Worm (Caenorhabditis elegans): Measurements from ENCODE around the gene lgc-9.

The lgc-9 gene

DNA sequence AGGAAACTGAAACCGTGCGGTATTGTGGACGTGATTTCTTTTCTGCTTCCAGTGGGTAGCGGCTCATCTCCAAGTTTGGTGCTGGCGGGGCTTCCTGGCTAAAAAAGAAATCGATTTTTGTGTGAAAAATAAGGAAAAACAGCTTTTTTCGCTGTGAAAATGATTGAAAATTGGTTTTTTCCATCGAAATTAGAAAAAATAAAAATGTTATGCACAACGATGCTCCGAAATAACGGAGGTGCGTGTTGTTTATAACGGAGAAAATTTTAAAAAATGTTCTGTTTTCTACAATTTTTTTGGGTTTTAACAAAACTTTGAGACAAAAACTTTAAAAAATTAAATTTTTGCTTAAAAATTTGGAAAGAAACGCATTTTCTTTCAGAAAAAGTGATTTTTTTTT is 32.3 kb upstream of the lgc-9 start:
- TF ChIP-seq mep-1 (tag; optimal IDR thresholded peaks at IDR 0.05) (no peak), nhr-28 (tag; optimal IDR thresholded peaks at IDR 0.05) (no peak), ceh-43 (GFP tag; optimal IDR thresholded peaks at IDR 0.05) (no peak), ceh-83 (GFP tag; optimal IDR thresholded peaks at IDR 0.05) (no peak), ces-1 (GFP tag; optimal IDR thresholded peaks at IDR 0.05) (no peak), elt-3 (tag; optimal IDR thresholded peaks at IDR 0.05) (no peak), sem-2 (GFP tag; optimal IDR thresholded peaks at IDR 0.05) (no peak), blmp-1 (tag; optimal IDR thresholded peaks at IDR 0.05) (no peak), nhr-2 (tag; optimal IDR thresholded peaks at IDR 0.05) (no peak), hlh-1 (tag; optimal IDR thresholded peaks at IDR 0.05) (no peak), lin-32 (GFP tag; optimal IDR thresholded peaks at IDR 0.05) (no peak), nhr-237 (tag; optimal IDR thresholded peaks at IDR 0.05) (no peak), pha-4 (tag; optimal IDR thresholded peaks at IDR 0.05) (no peak)

DNA sequence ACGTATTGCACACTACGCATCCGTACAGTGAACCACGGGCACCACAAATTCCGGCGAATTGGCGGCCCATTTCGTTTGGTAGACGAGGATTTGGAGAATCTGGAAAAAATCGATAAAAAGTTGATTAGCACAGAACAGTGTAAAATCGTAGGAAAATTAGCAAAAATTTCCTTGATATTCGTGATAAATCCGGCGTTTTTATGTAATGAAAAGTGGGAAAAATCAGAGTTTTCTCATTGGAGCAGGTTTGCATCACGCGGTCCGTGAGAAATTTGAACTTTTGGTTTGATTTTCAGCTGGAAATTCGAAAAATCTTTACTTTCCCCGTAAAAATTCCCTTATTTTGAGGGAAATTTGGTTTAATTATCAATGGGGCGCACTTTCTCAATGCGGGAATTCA is 31.4 kb upstream of the lgc-9 start, which contains the start of gene B0546.4:
Gene B0546.4 (minus strand): TSS at position 101 of the 400 bp plus-strand sequence.
- TF ChIP-seq elt-3 (tag; optimal IDR thresholded peaks at IDR 0.05): no peak
- no peak for TF ChIP-seq ceh-83 (GFP tag; optimal IDR thresholded peaks at IDR 0.05)
- no peak for TF ChIP-seq zip-8 (tag; optimal IDR thresholded peaks at IDR 0.05)
- TF ChIP-seq pha-4 (tag; optimal IDR thresholded peaks at IDR 0.05): no peak
- no peak for TF ChIP-seq lin-13 (tag; optimal IDR thresholded peaks at IDR 0.05)
- TF ChIP-seq M03D4.4 (tag; optimal IDR thresholded peaks at IDR 0.05): no peak
- TF ChIP-seq ztf-11 (tag; optimal IDR thresholded peaks at IDR 0.05): no peak
- TF ChIP-seq ceh-39 (tag; optimal IDR thresholded peaks at IDR 0.05): no peak
- TF ChIP-seq nhr-76 (tag; optimal IDR thresholded peaks at IDR 0.05): no peak
- no peak for TF ChIP-seq mls-2 (tag; optimal IDR thresholded peaks at IDR 0.05)
- no peak for TF ChIP-seq lin-32 (GFP tag; optimal IDR thresholded peaks at IDR 0.05)
- TF ChIP-seq lsy-2 (tag; optimal IDR thresholded peaks at IDR 0.05): no peak
- no peak for TF ChIP-seq ceh-43 (GFP tag; optimal IDR thresholded peaks at IDR 0.05)
- TF ChIP-seq snpc-4 (tag; optimal IDR thresholded peaks at IDR 0.05): no peak
- no peak for TF ChIP-seq mab-5 (tag; optimal IDR thresholded peaks at IDR 0.05)
- TF ChIP-seq drap-1 (GFP tag; optimal IDR thresholded peaks at IDR 0.05): no peak
- TF ChIP-seq flh-1 (GFP tag; optimal IDR thresholded peaks at IDR 0.05): no peak
- TF ChIP-seq unc-62 (GFP tag; optimal IDR thresholded peaks at IDR 0.05): no peak
- TF ChIP-seq nhr-2 (tag; optimal IDR thresholded peaks at IDR 0.05): no peak

DNA sequence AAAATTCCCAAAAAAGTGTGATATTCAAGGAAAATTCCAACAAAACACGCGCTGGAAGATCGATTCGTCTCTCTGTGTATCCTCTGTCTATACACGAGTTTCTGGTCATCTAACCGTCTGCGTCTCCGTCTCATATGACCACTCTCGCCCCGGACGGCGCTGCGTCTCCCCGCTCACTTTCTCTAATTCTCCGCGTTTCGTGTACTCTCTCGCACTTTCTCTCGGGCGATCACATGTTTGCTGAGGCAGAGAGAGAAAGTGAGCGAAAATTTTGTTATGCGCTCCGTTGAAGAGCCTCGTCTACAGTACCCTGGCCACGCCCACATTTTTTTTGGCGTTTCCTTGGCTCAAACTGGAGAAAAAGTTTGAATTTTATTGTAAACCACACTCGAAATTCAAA is 30.9 kb upstream of the lgc-9 start:
- TF ChIP-seq ztf-11 (tag; optimal IDR thresholded peaks at IDR 0.05) (no peak), nhr-2 (tag; optimal IDR thresholded peaks at IDR 0.05) (no peak), cnd-1 (tag; optimal IDR thresholded peaks at IDR 0.05) (no peak), ham-2 (GFP tag; optimal IDR thresholded peaks at IDR 0.05) (peak; percentile 68), sem-2 (GFP tag; optimal IDR thresholded peaks at IDR 0.05) (no peak), blmp-1 (tag; optimal IDR thresholded peaks at IDR 0.05) (peak; percentile 95), ceh-83 (GFP tag; optimal IDR thresholded peaks at IDR 0.05) (no peak), flh-1 (GFP tag; optimal IDR thresholded peaks at IDR 0.05) (no peak), tbx-8 (GFP tag; optimal IDR thresholded peaks at IDR 0.05) (no peak), mep-1 (tag; optimal IDR thresholded peaks at IDR 0.05) (peak; percentile 51), hlh-1 (tag; optimal IDR thresholded peaks at IDR 0.05) (peak; percentile 70), lsy-2 (tag; optimal IDR thresholded peaks at IDR 0.05) (peak; percentile 82), snpc-4 (tag; optimal IDR thresholded peaks at IDR 0.05) (no peak), pha-4 (tag; optimal IDR thresholded peaks at IDR 0.05) (peak; percentile 52), unc-120 (tag; optimal IDR thresholded peaks at IDR 0.05; ENCODE audit: poor library complexity, severe bottlenecking) (no peak), zip-8 (tag; optimal IDR thresholded peaks at IDR 0.05) (no peak), nhr-237 (tag; optimal IDR thresholded peaks at IDR 0.05) (peak; percentile 29), bed-3 (GFP tag; optimal IDR thresholded peaks at IDR 0.05) (no peak), M03D4.4 (tag; optimal IDR thresholded peaks at IDR 0.05) (no peak), drap-1 (GFP tag; optimal IDR thresholded peaks at IDR 0.05) (peak; percentile 2), elt-1 (tag; optimal IDR thresholded peaks at IDR 0.05; ENCODE audit: borderline replicate concordance, insufficient read depth) (no peak), ceh-43 (GFP tag; optimal IDR thresholded peaks at IDR 0.05) (no peak), unc-62 (GFP tag; optimal IDR thresholded peaks at IDR 0.05) (no peak), mls-2 (tag; optimal IDR thresholded peaks at IDR 0.05) (no peak), lin-13 (tag; optimal IDR thresholded peaks at IDR 0.05) (no peak), ces-1 (GFP tag; optimal IDR thresholded peaks at IDR 0.05) (peak; percentile 78)

Data from whole organism, mixed stage, embryonic.